In the genomic region with DNA sequence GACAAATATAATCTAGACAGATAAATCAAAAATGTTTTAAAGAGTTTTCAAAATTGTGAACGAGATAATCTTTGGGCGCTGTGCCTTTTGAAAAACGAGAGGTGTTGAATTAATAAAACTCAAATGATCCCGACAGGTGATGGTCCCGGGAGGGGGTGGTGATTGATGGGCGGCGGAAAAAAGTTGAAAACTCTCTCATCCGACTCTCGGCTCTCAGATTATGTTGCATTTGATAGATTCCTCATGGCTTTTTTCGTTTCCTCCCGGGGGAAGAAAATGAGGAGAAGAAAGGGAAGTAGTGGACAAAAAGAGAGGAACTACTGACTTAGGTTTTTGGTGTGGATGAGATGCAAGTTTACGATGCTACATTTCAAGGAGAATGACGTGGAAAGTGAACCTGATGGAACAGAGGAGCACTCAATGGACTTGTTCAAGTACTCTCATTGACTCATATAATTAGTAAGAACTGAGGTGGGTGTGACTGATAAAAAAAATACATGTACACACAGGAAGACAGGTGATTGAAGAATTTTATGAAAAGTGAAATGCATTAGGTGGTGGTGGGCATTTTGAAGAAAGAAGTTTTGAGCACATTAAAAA, we compare ENCODE assay signal across 6 worm cellular contexts.
TF ChIP-seq lines count a peak whose summit lies in the region.

No protein-coding gene starts in this region.

TF ChIP-seq in whole organism, L1 larva, 84 proteins besides CTCF, POLR2A, EP300 and RAD21 (continues in another document):
- TF ChIP-seq lin-35 (GFP tag; optimal IDR thresholded peaks at IDR 0.05; lab: Kevin White, UChicago): no peak
- TF ChIP-seq alr-1 (tag; optimal IDR thresholded peaks at IDR 0.05; lab: Kevin White, UChicago; ENCODE audit: borderline replicate concordance): no peak
- TF ChIP-seq zip-4 (GFP tag; optimal IDR thresholded peaks at IDR 0.05; lab: Kevin White, UChicago): no peak
- TF ChIP-seq unc-130 (tag; optimal IDR thresholded peaks at IDR 0.05; lab: Kevin White, UChicago): no peak
- TF ChIP-seq lin-13 (GFP tag; optimal IDR thresholded peaks at IDR 0.05; lab: Kevin White, UChicago): no peak
- no peak for TF ChIP-seq hpl-2 (GFP tag; optimal IDR thresholded peaks at IDR 0.05; lab: Kevin White, UChicago)
- TF ChIP-seq efl-1 (optimal IDR thresholded peaks at IDR 0.05; lab: Kevin White, UChicago): no peak
- TF ChIP-seq efl-1 (GFP tag; optimal IDR thresholded peaks at IDR 0.05 in 1 of 2; lab: Kevin White, UChicago): peak in 1 of 2 experiments; percentile 3
- TF ChIP-seq irx-1 (tag; optimal IDR thresholded peaks at IDR 0.05; lab: Kevin White, UChicago): no peak
- TF ChIP-seq fkh-10 (GFP tag; optimal IDR thresholded peaks at IDR 0.05; lab: Kevin White, UChicago): no peak
- TF ChIP-seq sox-4 (tag; optimal IDR thresholded peaks at IDR 0.05; lab: Kevin White, UChicago): no peak
- no peak for TF ChIP-seq egl-27 (tag; optimal IDR thresholded peaks at IDR 0.05; lab: Kevin White, UChicago)
- no peak for TF ChIP-seq isw-1 (GFP tag; IDR thresholded peaks at IDR 0.05; lab: Robert Waterston, UW)
- peak; percentile 60 for TF ChIP-seq nhr-71 (tag; optimal IDR thresholded peaks at IDR 0.05; lab: Kevin White, UChicago)

TF ChIP-seq in whole organism, L2 larva, 48 proteins besides CTCF, POLR2A, EP300 and RAD21 (continues in another document):
- no peak for TF ChIP-seq nhr-129 (tag; optimal IDR thresholded peaks at IDR 0.05; lab: Kevin White, UChicago)
- no peak for TF ChIP-seq nhr-12 (tag; optimal IDR thresholded peaks at IDR 0.05; lab: Kevin White, UChicago)
- TF ChIP-seq lsy-2 (tag; optimal IDR thresholded peaks at IDR 0.05; lab: Kevin White, UChicago): peak in 1 of 2 experiments; percentile 44
- no peak for TF ChIP-seq lin-11 (tag; optimal IDR thresholded peaks at IDR 0.05; lab: Kevin White, UChicago)
- TF ChIP-seq C34F6.9 (tag; optimal IDR thresholded peaks at IDR 0.05; lab: Kevin White, UChicago): peak; percentile 8
- no peak for TF ChIP-seq skn-1 (tag; optimal IDR thresholded peaks at IDR 0.05; lab: Kevin White, UChicago)
- TF ChIP-seq ztf-4 (tag; optimal IDR thresholded peaks at IDR 0.05; lab: Kevin White, UChicago): no peak
- TF ChIP-seq nhr-25 (tag; optimal IDR thresholded peaks at IDR 0.05; lab: Kevin White, UChicago): no peak
- no peak for TF ChIP-seq nhr-6 (tag; optimal IDR thresholded peaks at IDR 0.05; lab: Kevin White, UChicago)
- TF ChIP-seq nhr-237 (tag; optimal IDR thresholded peaks at IDR 0.05; lab: Kevin White, UChicago): no peak
- TF ChIP-seq nhr-11 (tag; optimal IDR thresholded peaks at IDR 0.05; lab: Kevin White, UChicago): no peak
- TF ChIP-seq F13H6.1 (tag; optimal IDR thresholded peaks at IDR 0.05; lab: Kevin White, UChicago): no peak
- TF ChIP-seq mdl-1 (tag; optimal IDR thresholded peaks at IDR 0.05; lab: Kevin White, UChicago): no peak
- TF ChIP-seq snpc-4 (tag; optimal IDR thresholded peaks at IDR 0.05; lab: Kevin White, UChicago): no peak
- TF ChIP-seq nhr-23 (tag; optimal IDR thresholded peaks at IDR 0.05; lab: Kevin White, UChicago): no peak

TF ChIP-seq in whole organism, L3 larva, 47 proteins besides CTCF, POLR2A, EP300 and RAD21:
- TF ChIP-seq nfya-1 (tag; optimal IDR thresholded peaks at IDR 0.05; lab: Kevin White, UChicago; ENCODE audit: insufficient read depth): no peak
- TF ChIP-seq nhr-67 (tag; optimal IDR thresholded peaks at IDR 0.05; lab: Kevin White, UChicago): no peak
- no peak for TF ChIP-seq mdl-1 (tag; optimal IDR thresholded peaks at IDR 0.05; lab: Kevin White, UChicago)
- no peak for TF ChIP-seq lin-15B (tag; optimal IDR thresholded peaks at IDR 0.05; lab: Kevin White, UChicago)
- TF ChIP-seq lin-39 (tag; optimal IDR thresholded peaks at IDR 0.05; lab: Kevin White, UChicago): peak; percentile 66
- no peak for TF ChIP-seq elt-3 (tag; optimal IDR thresholded peaks at IDR 0.05; lab: Kevin White, UChicago)
- TF ChIP-seq jun-1 (tag; optimal IDR thresholded peaks at IDR 0.05; lab: Kevin White, UChicago): no peak
- TF ChIP-seq ZK546.5 (tag; optimal IDR thresholded peaks at IDR 0.05; lab: Kevin White, UChicago): no peak
- TF ChIP-seq sea-2 (GFP tag; optimal IDR thresholded peaks at IDR 0.05; lab: Kevin White, UChicago): no peak
- TF ChIP-seq pha-4 (tag; optimal IDR thresholded peaks at IDR 0.05; lab: Kevin White, UChicago): no peak
- peak; percentile 42 for TF ChIP-seq unc-62 (GFP tag; optimal IDR thresholded peaks at IDR 0.05; lab: Kevin White, UChicago)
- no peak for TF ChIP-seq zag-1 (tag; optimal IDR thresholded peaks at IDR 0.05; lab: Kevin White, UChicago)
- TF ChIP-seq snpc-4 (tag; optimal IDR thresholded peaks at IDR 0.05; lab: Kevin White, UChicago): no peak
- no peak for TF ChIP-seq eor-1 (tag; optimal IDR thresholded peaks at IDR 0.05; lab: Kevin White, UChicago)

TF ChIP-seq in whole organism, L4 larva, 104 proteins besides CTCF, POLR2A, EP300 and RAD21:
- TF ChIP-seq ZK337.2 (GFP tag; IDR thresholded peaks at IDR 0.05; lab: Robert Waterston, UW) (peak; percentile 26; the same call in 1 of the 2 replicates), ceh-32 (tag; optimal IDR thresholded peaks at IDR 0.05; lab: Kevin White, UChicago; ENCODE audit: poor library complexity) (no peak), lir-3 (tag; optimal IDR thresholded peaks at IDR 0.05; lab: Kevin White, UChicago) (no peak), unc-62 (GFP tag; optimal IDR thresholded peaks at IDR 0.05 in 1 of 2; lab: Kevin White, UChicago) (peak in 1 of 2 experiments; percentile 99), unc-62 (tag; optimal IDR thresholded peaks at IDR 0.05; lab: Kevin White, UChicago) (no peak), ceh-20 (GFP tag; IDR thresholded peaks at IDR 0.05; lab: Robert Waterston, UW) (peak; percentile 83), Y105C5A.15 (GFP tag; IDR thresholded peaks at IDR 0.05; lab: Robert Waterston, UW) (no peak), nhr-77 (tag; optimal IDR thresholded peaks at IDR 0.05; lab: Kevin White, UChicago) (no peak), hlh-30 (tag; optimal IDR thresholded peaks at IDR 0.05; lab: Kevin White, UChicago; ENCODE audit: insufficient read depth) (no peak), F44E2.7 (GFP tag; IDR thresholded peaks at IDR 0.05; lab: Robert Waterston, UW) (no peak), nhr-11 (tag; optimal IDR thresholded peaks at IDR 0.05; lab: Kevin White, UChicago) (peak; percentile 16), unc-130 (GFP tag; optimal IDR thresholded peaks at IDR 0.05; lab: Kevin White, UChicago) (no peak), madf-5 (GFP tag; IDR thresholded peaks at IDR 0.05; lab: Robert Waterston, UW) (no peak), tra-1 (GFP tag; IDR thresholded peaks at IDR 0.05; lab: Robert Waterston, UW) (peak; percentile 64; the same call in 1 of the 2 replicates), cey-2 (tag; optimal IDR thresholded peaks at IDR 0.05; lab: Kevin White, UChicago; ENCODE audit: borderline replicate concordance, insufficient read depth) (no peak)
TF ChIP-seq in whole organism, L4 larva: peak in this region for 5.

TF ChIP-seq in whole organism, late embryonic, 69 proteins besides CTCF, POLR2A, EP300 and RAD21:
- TF ChIP-seq ceh-18 (tag; optimal IDR thresholded peaks at IDR 0.05; lab: Kevin White, UChicago): peak; percentile 45
- no peak for TF ChIP-seq lim-6 (tag; optimal IDR thresholded peaks at IDR 0.05; lab: Kevin White, UChicago)
- TF ChIP-seq unc-55 (GFP tag; optimal IDR thresholded peaks at IDR 0.05; lab: Kevin White, UChicago): peak; percentile 27
TF ChIP-seq in whole organism, late embryonic: peak in this region for 2.

TF ChIP-seq in whole organism, mixed stage, embryonic, 35 proteins besides CTCF, POLR2A, EP300 and RAD21:
- TF ChIP-seq unc-62 (GFP tag; optimal IDR thresholded peaks at IDR 0.05; lab: Kevin White, UChicago) (peak; percentile 69), bed-3 (GFP tag; optimal IDR thresholded peaks at IDR 0.05; lab: Kevin White, UChicago) (no peak), hlh-1 (tag; optimal IDR thresholded peaks at IDR 0.05; lab: Kevin White, UChicago) (peak; percentile 2)

Comparison
In these comparisons a context has a peak if more than half of its experiments do, and no peak if none do; other contexts are left out.
1. Of the 29 proteins assayed by ChIP-seq in both whole organism, L4 larva and whole organism, L1 larva: peak only in whole organism, L4 larva: nhr-11; only in whole organism, L1 larva: lin-39 and lsy-2; in both: none; in neither: 25; mixed calls (peak in some experiments, not most) for 1.